Worm (Caenorhabditis elegans): ENCODE measurements around the gene zhp-4.
"Not testable (repeated sequence)": the region's sequence is repeated elsewhere in the genome, so short reads cannot be mapped to it uniquely, and the experiment has no call there.

zhp-4 gene

ce11 chrV:19101589-19102201 lies at the start of gene zhp-4:
TSS of gene zhp-4 (minus strand) at chrV:19101786.
- not testable (repeated sequence) for TF ChIP-seq nhr-2, elt-3, hlh-1 (tag; optimal IDR thresholded peaks at IDR 0.05)

ce11 chrV:19149057-19149456 lies 47.5 kb upstream of the zhp-4 start, which contains the start of gene Y39B6A.7:
TSS of gene Y39B6A.7 (minus strand) at chrV:19149157.
- TF ChIP-seq tbx-8 (GFP tag; optimal IDR thresholded peaks at IDR 0.05), result no peak
- no peak for TF ChIP-seq cnd-1 (tag; optimal IDR thresholded peaks at IDR 0.05)
- no peak for TF ChIP-seq mep-1 (tag; optimal IDR thresholded peaks at IDR 0.05)

DNA sequence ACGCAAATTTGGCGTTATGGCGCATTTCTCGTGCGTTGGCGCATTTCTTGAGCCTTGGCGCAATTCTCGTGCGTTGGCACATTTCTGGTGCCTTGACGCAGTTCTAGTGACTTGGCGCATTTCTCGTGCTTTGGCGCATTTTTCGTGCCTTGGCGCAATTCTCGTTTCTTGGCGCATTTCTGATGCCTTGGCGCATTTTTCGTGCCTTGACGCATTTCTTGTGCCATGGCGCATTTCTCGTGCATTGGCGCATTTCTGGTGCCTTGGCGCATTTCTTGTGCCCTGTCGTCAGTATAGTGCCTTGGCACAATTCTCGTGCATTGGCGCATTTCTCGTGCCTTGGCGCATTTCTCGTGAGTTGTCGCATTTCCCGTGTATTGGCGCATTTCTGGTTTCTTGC lies 46.8 kb upstream of the zhp-4 start:
- TF ChIP-seq drap-1 (GFP tag; optimal IDR thresholded peaks at IDR 0.05) (peak; percentile 13), pha-4 (tag; optimal IDR thresholded peaks at IDR 0.05) (no peak)

DNA sequence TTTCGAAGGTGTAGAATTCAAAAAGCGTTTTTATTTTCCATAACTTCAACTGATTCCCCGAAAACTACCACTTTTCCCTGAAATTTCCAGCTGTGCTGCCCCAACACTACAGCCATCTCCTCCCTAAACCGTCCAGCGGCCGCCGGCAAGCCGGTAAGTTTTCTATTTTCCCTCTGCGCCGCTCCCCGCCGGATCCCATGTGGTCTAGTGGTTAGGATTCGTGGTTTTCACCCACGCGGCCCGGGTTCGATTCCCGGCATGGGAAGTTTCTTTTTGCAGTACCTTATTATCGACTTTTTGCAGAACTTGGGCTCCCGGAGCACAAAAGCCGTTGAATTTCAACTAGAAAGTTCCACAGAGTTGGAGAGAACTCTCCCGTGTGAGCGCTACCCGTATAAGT lies 41.0 kb upstream of the zhp-4 start:
- TF ChIP-seq ceh-39 (tag; optimal IDR thresholded peaks at IDR 0.05) (no peak), lin-32 (GFP tag; optimal IDR thresholded peaks at IDR 0.05) (no peak), sptf-1 (tag; optimal IDR thresholded peaks at IDR 0.05) (no peak), drap-1 (GFP tag; optimal IDR thresholded peaks at IDR 0.05) (no peak), ztf-11 (tag; optimal IDR thresholded peaks at IDR 0.05) (no peak), unc-39 (tag; optimal IDR thresholded peaks at IDR 0.05) (no peak), nhr-76 (tag; optimal IDR thresholded peaks at IDR 0.05) (no peak), mep-1 (tag; optimal IDR thresholded peaks at IDR 0.05) (no peak), mab-5 (tag; optimal IDR thresholded peaks at IDR 0.05) (no peak), snpc-4 (tag; optimal IDR thresholded peaks at IDR 0.05) (no peak), hlh-1 (tag; optimal IDR thresholded peaks at IDR 0.05) (no peak), pha-4 (tag; optimal IDR thresholded peaks at IDR 0.05) (no peak), unc-120 (tag; optimal IDR thresholded peaks at IDR 0.05; ENCODE audit: poor library complexity, severe bottlenecking) (no peak), M03D4.4 (tag; optimal IDR thresholded peaks at IDR 0.05) (no peak)

DNA sequence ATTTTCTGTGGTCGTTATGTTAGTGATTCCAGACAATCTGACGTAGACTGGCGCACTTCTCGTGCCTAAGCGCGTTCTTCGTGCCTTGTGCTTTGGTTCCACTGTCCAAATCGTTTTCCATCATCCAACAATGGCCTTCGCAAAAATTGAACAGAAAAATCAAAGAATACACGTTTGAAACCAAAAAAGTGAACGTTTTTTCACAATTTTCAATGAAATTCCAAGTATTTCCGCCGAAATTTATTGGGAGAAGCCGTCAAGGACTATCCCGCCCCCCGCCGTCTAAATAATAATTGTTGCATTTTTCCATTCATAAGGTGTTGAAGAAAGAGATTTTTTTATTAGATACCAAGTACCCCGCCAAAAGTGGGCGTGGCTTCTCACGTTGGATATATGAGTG lies 38.9 kb upstream of the zhp-4 start, which contains the start of gene cpg-23:
Gene cpg-23 (plus strand): TSS at position 301 of the 400 bp plus-strand sequence.
- no peak for TF ChIP-seq elt-3 (tag; optimal IDR thresholded peaks at IDR 0.05)
- no peak for TF ChIP-seq lin-13 (tag; optimal IDR thresholded peaks at IDR 0.05)
- TF ChIP-seq mep-1 (tag; optimal IDR thresholded peaks at IDR 0.05), result no peak
- no peak for TF ChIP-seq mls-2 (tag; optimal IDR thresholded peaks at IDR 0.05)
- TF ChIP-seq ceh-43 (GFP tag; optimal IDR thresholded peaks at IDR 0.05), result no peak
- no peak for TF ChIP-seq M03D4.4 (tag; optimal IDR thresholded peaks at IDR 0.05)
- TF ChIP-seq lsy-2 (tag; optimal IDR thresholded peaks at IDR 0.05), result no peak
- no peak for TF ChIP-seq nhr-28 (tag; optimal IDR thresholded peaks at IDR 0.05)
- TF ChIP-seq drap-1 (GFP tag; optimal IDR thresholded peaks at IDR 0.05), result no peak
- no peak for TF ChIP-seq ham-2 (GFP tag; optimal IDR thresholded peaks at IDR 0.05)
- TF ChIP-seq ceh-39 (tag; optimal IDR thresholded peaks at IDR 0.05), result no peak
- TF ChIP-seq sptf-1 (tag; optimal IDR thresholded peaks at IDR 0.05), result no peak
- no peak for TF ChIP-seq cnd-1 (tag; optimal IDR thresholded peaks at IDR 0.05)
- TF ChIP-seq blmp-1 (tag; optimal IDR thresholded peaks at IDR 0.05), result no peak
- no peak for TF ChIP-seq snpc-4 (tag; optimal IDR thresholded peaks at IDR 0.05)
- no peak for TF ChIP-seq unc-62 (GFP tag; optimal IDR thresholded peaks at IDR 0.05)
- TF ChIP-seq pha-4 (tag; optimal IDR thresholded peaks at IDR 0.05), result no peak
- TF ChIP-seq hlh-1 (tag; optimal IDR thresholded peaks at IDR 0.05), result no peak

ce11 chrV:19136206-19136605 lies 34.6 kb upstream of the zhp-4 start, which contains the start of gene Y39B6A.9:
TSS of gene Y39B6A.9 (plus strand) at chrV:19136506.
- TF ChIP-seq nhr-28 (tag; optimal IDR thresholded peaks at IDR 0.05) (no peak), nhr-76 (tag; optimal IDR thresholded peaks at IDR 0.05) (no peak), hlh-1 (tag; optimal IDR thresholded peaks at IDR 0.05) (no peak), lin-13 (tag; optimal IDR thresholded peaks at IDR 0.05) (no peak), unc-62 (GFP tag; optimal IDR thresholded peaks at IDR 0.05) (no peak), ceh-83 (GFP tag; optimal IDR thresholded peaks at IDR 0.05) (no peak), mab-5 (tag; optimal IDR thresholded peaks at IDR 0.05) (no peak), unc-39 (tag; optimal IDR thresholded peaks at IDR 0.05) (no peak), sem-2 (GFP tag; optimal IDR thresholded peaks at IDR 0.05) (no peak), unc-120 (tag; optimal IDR thresholded peaks at IDR 0.05; ENCODE audit: poor library complexity, severe bottlenecking) (no peak), ces-1 (GFP tag; optimal IDR thresholded peaks at IDR 0.05) (no peak), flh-1 (GFP tag; optimal IDR thresholded peaks at IDR 0.05) (no peak), snpc-4 (tag; optimal IDR thresholded peaks at IDR 0.05) (no peak), nhr-12 (tag; optimal IDR thresholded peaks at IDR 0.05) (no peak), lsy-2 (tag; optimal IDR thresholded peaks at IDR 0.05) (no peak), lin-32 (GFP tag; optimal IDR thresholded peaks at IDR 0.05) (no peak), elt-3 (tag; optimal IDR thresholded peaks at IDR 0.05) (no peak), ceh-39 (tag; optimal IDR thresholded peaks at IDR 0.05) (no peak), zip-8 (tag; optimal IDR thresholded peaks at IDR 0.05) (no peak)

All from whole organism, mixed stage, embryonic.